Worm (Caenorhabditis elegans) whole organism, L3 larva: ENCODE results near the gene tag-77.

Experiments
- R02D3.7 ChIP-seq: fragments of 150-350 bp; optimal IDR thresholded peaks from 2 replicates; lab custom pipeline; 2014; ENCODE audit warnings: missing biosample characterization, missing genetic modification characterization
- ZK546.5 ChIP-seq: sonication (generic microtip); optimal IDR thresholded peaks from 2 replicates; lab custom pipeline; 2017; ENCODE audit warnings: missing biosample characterization, missing genetic modification characterization
- aly-2 ChIP-seq: fragments of 150-350 bp; optimal IDR thresholded peaks from 2 replicates; lab custom pipeline; 2014; ENCODE audit warnings: missing biosample characterization, missing genetic modification characterization
- ama-1 ChIP-seq: fragments of 150-350 bp; optimal IDR thresholded peaks from 2 replicates; lab custom pipeline; 2018
- ceh-16 ChIP-seq: sonication (generic microtip); optimal IDR thresholded peaks from 2 replicates; lab custom pipeline; 2017; ENCODE audit warnings: missing biosample characterization, missing genetic modification characterization
- ceh-28 ChIP-seq: fragments of 150-350 bp; optimal IDR thresholded peaks from 2 replicates; lab custom pipeline; 2014; ENCODE audit warnings: missing biosample characterization, missing genetic modification reagents, missing genetic modification characterization
- ceh-82 ChIP-seq: fragments of 150-350 bp; optimal IDR thresholded peaks from 2 replicates; lab custom pipeline; 2014; ENCODE audit warnings: missing biosample characterization, missing genetic modification characterization
- ceh-9 ChIP-seq: sonication (generic microtip); optimal IDR thresholded peaks from 2 replicates; lab custom pipeline; 2018; ENCODE audit warnings: missing biosample characterization, missing genetic modification characterization
- daf-12 ChIP-seq: fragments of 150-350 bp; optimal IDR thresholded peaks from 2 replicates; lab custom pipeline; 2014; ENCODE audit warnings: missing biosample characterization, missing genetic modification reagents, missing genetic modification characterization
- egl-27 ChIP-seq: sonication (generic microtip); optimal IDR thresholded peaks from 4 replicates; lab custom pipeline; 2017; ENCODE audit warnings: missing biosample characterization, missing genetic modification reagents, missing genetic modification characterization
- egl-5 ChIP-seq: fragments of 150-350 bp; optimal IDR thresholded peaks from 2 replicates; lab custom pipeline; 2017; ENCODE audit warnings: missing biosample characterization, missing genetic modification reagents, missing genetic modification characterization, inconsistent platforms
- elt-1 ChIP-seq: fragments of 150-350 bp; optimal IDR thresholded peaks from 2 replicates; lab custom pipeline; 2014; ENCODE audit warnings: missing biosample characterization, missing genetic modification characterization
- elt-2 ChIP-seq: sonication (generic microtip); optimal IDR thresholded peaks from 2 replicates; lab custom pipeline; 2016; ENCODE audit warnings: missing genetic modification reagents, mild to moderate bottlenecking, missing genetic modification characterization, missing compliant biosample characterization
- elt-3 ChIP-seq, 3 experiments: fragments of 150-350 bp in 1 of 3; sonication (generic microtip) in 2 of 3; optimal IDR thresholded peaks; 2 replicates in 2 of 3; 4 replicates in 1 of 3; lab custom pipeline; 2014 to 2017; ENCODE audit warnings: missing biosample characterization in 3 of 3, missing genetic modification characterization in 3 of 3
- eor-1 ChIP-seq, 2 experiments: fragments of 150-350 bp; optimal IDR thresholded peaks; 2 replicates each; lab custom pipeline; 2014 to 2018; ENCODE audit warnings: missing biosample characterization in 2 of 2, missing genetic modification characterization in 2 of 2
- fkh-10 ChIP-seq: sonication (generic microtip); optimal IDR thresholded peaks from 2 replicates; lab custom pipeline; 2017; ENCODE audit warnings: missing biosample characterization, missing genetic modification reagents, missing genetic modification characterization
- fkh-2 ChIP-seq: fragments of 150-350 bp; optimal IDR thresholded peaks from 2 replicates; lab custom pipeline; 2014; ENCODE audit warnings: missing biosample characterization, missing genetic modification reagents, missing genetic modification characterization
- fos-1 ChIP-seq: fragments of 150-350 bp; optimal IDR thresholded peaks from 2 replicates; lab custom pipeline; 2014; ENCODE audit warnings: missing biosample characterization, missing genetic modification characterization
- hmg-11 ChIP-seq: sonication (generic microtip); optimal IDR thresholded peaks from 2 replicates; lab custom pipeline; 2016; ENCODE audit warnings: missing genetic modification characterization, missing compliant biosample characterization
- lin-15B ChIP-seq: fragments of 150-350 bp; optimal IDR thresholded peaks from 2 replicates; lab custom pipeline; 2014; ENCODE audit warnings: missing biosample characterization, missing genetic modification characterization
- lin-39 ChIP-seq: fragments of 150-350 bp; optimal IDR thresholded peaks from 2 replicates; lab custom pipeline; 2018; ENCODE audit warnings: missing biosample characterization, missing genetic modification reagents, missing genetic modification characterization
- lsy-12 ChIP-seq: sonication (generic microtip); optimal IDR thresholded peaks from 2 replicates; lab custom pipeline; 2016; ENCODE audit warnings: mild to moderate bottlenecking, missing genetic modification characterization, missing compliant biosample characterization
- mdl-1 ChIP-seq: fragments of 150-350 bp; optimal IDR thresholded peaks from 2 replicates; lab custom pipeline; 2014; ENCODE audit warnings: missing biosample characterization, missing genetic modification characterization
- mml-1 ChIP-seq: fragments of 150-350 bp; sonication (generic microtip); optimal IDR thresholded peaks from 3 replicates; lab custom pipeline; 2014; ENCODE audit warnings: missing biosample characterization, missing genetic modification characterization
- nfya-1 ChIP-seq: sonication (generic microtip); optimal IDR thresholded peaks from 2 replicates; lab custom pipeline; 2017; ENCODE audit warnings: missing genetic modification characterization, mild to moderate bottlenecking, missing compliant biosample characterization, antibody characterized with exemption, moderate library complexity; ENCODE audit not compliant: insufficient read depth
- nhr-11 ChIP-seq: fragments of 150-350 bp; optimal IDR thresholded peaks from 2 replicates; lab custom pipeline; 2014; ENCODE audit warnings: missing biosample characterization, missing genetic modification characterization
- nhr-23 ChIP-seq: fragments of 150-350 bp; optimal IDR thresholded peaks from 2 replicates; lab custom pipeline; 2014; ENCODE audit warnings: missing biosample characterization, missing genetic modification reagents, missing genetic modification characterization
- nhr-237 ChIP-seq: fragments of 150-350 bp; optimal IDR thresholded peaks from 2 replicates; lab custom pipeline; 2014; ENCODE audit warnings: missing biosample characterization, missing genetic modification characterization
- nhr-25 ChIP-seq: sonication (generic microtip); optimal IDR thresholded peaks from 2 replicates; lab custom pipeline; 2017; ENCODE audit warnings: missing biosample characterization, missing genetic modification characterization
- nhr-28 ChIP-seq: fragments of 150-350 bp; optimal IDR thresholded peaks from 2 replicates; lab custom pipeline; 2014; ENCODE audit warnings: missing biosample characterization, missing genetic modification characterization
- nhr-43 ChIP-seq: sonication (generic microtip); optimal IDR thresholded peaks from 2 replicates; lab custom pipeline; 2016; ENCODE audit warnings: mild to moderate bottlenecking, missing genetic modification characterization, missing compliant biosample characterization; ENCODE audit not compliant: poor library complexity, severe bottlenecking
- nhr-67 ChIP-seq: fragments of 150-350 bp; optimal IDR thresholded peaks from 2 replicates; lab custom pipeline; 2014; ENCODE audit warnings: missing biosample characterization, missing genetic modification characterization
- nhr-76 ChIP-seq: fragments of 150-350 bp; sonication (generic microtip); optimal IDR thresholded peaks from 5 replicates; lab custom pipeline; 2014; ENCODE audit warnings: missing biosample characterization, missing genetic modification characterization
- nhr-77 ChIP-seq: fragments of 150-350 bp; optimal IDR thresholded peaks from 2 replicates; lab custom pipeline; 2014; ENCODE audit warnings: missing biosample characterization, missing genetic modification characterization
- pha-4 ChIP-seq: fragments of 150-350 bp; optimal IDR thresholded peaks from 2 replicates; lab custom pipeline; 2014; ENCODE audit warnings: missing biosample characterization, missing genetic modification reagents, missing genetic modification characterization
- pqm-1 ChIP-seq: fragments of 150-350 bp; optimal IDR thresholded peaks from 2 replicates; lab custom pipeline; 2017; ENCODE audit warnings: missing biosample characterization, missing genetic modification characterization, inconsistent platforms
- sea-2 ChIP-seq: fragments of 150-350 bp; sonication (generic microtip); optimal IDR thresholded peaks from 4 replicates; lab custom pipeline; 2014; ENCODE audit warnings: missing biosample characterization, missing genetic modification reagents, missing genetic modification characterization
- tbx-2 ChIP-seq: sonication (generic microtip); optimal IDR thresholded peaks from 2 replicates; lab custom pipeline; 2016; ENCODE audit warnings: mild to moderate bottlenecking, missing genetic modification characterization, missing compliant biosample characterization
- unc-39 ChIP-seq: sonication (generic microtip); optimal IDR thresholded peaks from 4 replicates; lab custom pipeline; 2017; ENCODE audit warnings: missing biosample characterization, missing genetic modification characterization
- unc-62 ChIP-seq: fragments of 150-350 bp; sonication (generic microtip); optimal IDR thresholded peaks from 4 replicates; lab custom pipeline; 2014; ENCODE audit warnings: missing biosample characterization, missing genetic modification reagents, missing genetic modification characterization
- zag-1 ChIP-seq: fragments of 150-350 bp; optimal IDR thresholded peaks from 2 replicates; lab custom pipeline; 2014; ENCODE audit warnings: missing biosample characterization, missing genetic modification characterization
- ztf-11 ChIP-seq: fragments of 150-350 bp; optimal IDR thresholded peaks from 2 replicates; lab custom pipeline; 2014; ENCODE audit warnings: missing biosample characterization, missing genetic modification characterization
- ztf-4 ChIP-seq: fragments of 150-350 bp; optimal IDR thresholded peaks from 2 replicates; lab custom pipeline; 2014; ENCODE audit warnings: missing biosample characterization, missing genetic modification characterization

Gene tag-77

ce11 chrIV:8530042-8531027, 20.0 kb upstream of the tag-77 start (continued):
- TF ChIP-seq fkh-2 (tag; lab: Kevin White, UChicago), result no peak
- TF ChIP-seq daf-12 (tag; lab: Kevin White, UChicago), result no peak
- TF ChIP-seq R02D3.7 (tag; lab: Kevin White, UChicago), result no peak
- TF ChIP-seq unc-62 (GFP tag; lab: Kevin White, UChicago), result peak; percentile 69
- TF ChIP-seq nfya-1, result no peak
- no peak for TF ChIP-seq sea-2 (GFP tag; lab: Kevin White, UChicago)
- peak; percentile 45 for TF ChIP-seq ztf-4 (tag; lab: Kevin White, UChicago)
- TF ChIP-seq tbx-2 (tag; lab: Kevin White, UChicago), result no peak
- no peak for TF ChIP-seq hmg-11 (tag; lab: Kevin White, UChicago)
- TF ChIP-seq zag-1 (tag; lab: Kevin White, UChicago), result no peak
- no peak for TF ChIP-seq nhr-237 (tag; lab: Kevin White, UChicago)
- no peak for TF ChIP-seq nhr-76 (tag; lab: Kevin White, UChicago)
- no peak for TF ChIP-seq ztf-11 (tag; lab: Kevin White, UChicago)
- TF ChIP-seq ama-1 (lab: Kevin White, UChicago), result no peak
- peak; percentile 60 for TF ChIP-seq pha-4
- no peak for TF ChIP-seq ZK546.5 (tag; lab: Kevin White, UChicago)
- TF ChIP-seq ceh-16, result no peak

- TF ChIP-seq nhr-25 (tag; lab: Kevin White, UChicago) (peak; percentile 92), tbx-2 (tag; lab: Kevin White, UChicago) (peak; percentile 41), nfya-1 (peak; percentile 9), ama-1 (lab: Kevin White, UChicago) (peak; percentile 36), mdl-1 (tag; lab: Kevin White, UChicago) (peak; percentile 35), nhr-43 (tag; lab: Kevin White, UChicago) (peak; percentile 96), egl-27 (tag; lab: Kevin White, UChicago) (no peak), daf-12 (tag; lab: Kevin White, UChicago) (peak; percentile 18), fkh-10 (GFP tag; lab: Kevin White, UChicago) (no peak), nhr-23 (tag; lab: Kevin White, UChicago) (peak; percentile 95), lsy-12 (tag; lab: Kevin White, UChicago) (peak; percentile 55), elt-3 (tag; optimal IDR thresholded peaks at IDR 0.05; lab: Kevin White, UChicago) (peak in 1 of 3 experiments; percentile 22), lin-15B (tag; lab: Kevin White, UChicago) (no peak)
These were observed 18.7 kb upstream of the tag-77 start for ce11 chrIV:8529039-8529438.

- TF ChIP-seq lin-15B (tag; lab: Kevin White, UChicago), result no peak
- TF ChIP-seq aly-2 (tag; lab: Kevin White, UChicago), result no peak
- TF ChIP-seq tbx-2 (tag; lab: Kevin White, UChicago), result no peak
- no peak for TF ChIP-seq daf-12 (tag; lab: Kevin White, UChicago)
- TF ChIP-seq nhr-28 (tag; lab: Kevin White, UChicago), result no peak
- no peak for TF ChIP-seq zag-1 (tag; lab: Kevin White, UChicago)
- TF ChIP-seq nhr-43 (tag; lab: Kevin White, UChicago), result peak; percentile 87
- TF ChIP-seq ceh-9 (tag; lab: Kevin White, UChicago), result no peak
- no peak for TF ChIP-seq fkh-2 (tag; lab: Kevin White, UChicago)
- TF ChIP-seq nhr-25 (tag; lab: Kevin White, UChicago), result peak; percentile 32
- no peak for TF ChIP-seq unc-39
- peak; percentile 12 for TF ChIP-seq mdl-1 (tag; lab: Kevin White, UChicago)
- no peak for TF ChIP-seq nhr-77
- TF ChIP-seq ztf-4 (tag; lab: Kevin White, UChicago), result no peak
- no peak for TF ChIP-seq lsy-12 (tag; lab: Kevin White, UChicago)
- TF ChIP-seq egl-5 (tag; lab: Kevin White, UChicago), result no peak
- no peak for TF ChIP-seq ceh-16
- TF ChIP-seq lin-39 (tag; lab: Kevin White, UChicago), result no peak
- TF ChIP-seq ama-1 (lab: Kevin White, UChicago), result no peak
- TF ChIP-seq unc-62 (GFP tag; lab: Kevin White, UChicago), result peak; percentile 20
- TF ChIP-seq nfya-1, result peak; percentile 15
- TF ChIP-seq pqm-1 (tag; lab: Kevin White, UChicago), result peak; percentile 80
- no peak for TF ChIP-seq nhr-237 (tag; lab: Kevin White, UChicago)
- TF ChIP-seq fos-1 (tag; lab: Kevin White, UChicago), result no peak
- TF ChIP-seq elt-1 (tag; lab: Kevin White, UChicago), result no peak
- no peak for TF ChIP-seq elt-3 (tag; optimal IDR thresholded peaks at IDR 0.05; lab: Kevin White, UChicago)
- no peak for TF ChIP-seq ztf-11 (tag; lab: Kevin White, UChicago)
- TF ChIP-seq nhr-11 (tag; lab: Kevin White, UChicago), result no peak
- TF ChIP-seq hmg-11 (tag; lab: Kevin White, UChicago), result no peak
- TF ChIP-seq egl-27 (tag; lab: Kevin White, UChicago), result no peak
- no peak for TF ChIP-seq eor-1 (tag; optimal IDR thresholded peaks at IDR 0.05; lab: Kevin White, UChicago)
- TF ChIP-seq ZK546.5 (tag; lab: Kevin White, UChicago), result no peak
- TF ChIP-seq nhr-67 (tag; lab: Kevin White, UChicago), result no peak
- TF ChIP-seq elt-2 (tag; lab: Kevin White, UChicago), result peak; percentile 94
- no peak for TF ChIP-seq ceh-82 (tag; lab: Kevin White, UChicago)
- no peak for TF ChIP-seq ceh-28
- TF ChIP-seq mml-1, result no peak
- TF ChIP-seq pha-4, result peak; percentile 51
- TF ChIP-seq nhr-76 (tag; lab: Kevin White, UChicago), result no peak
These were observed 18.0 kb upstream of the tag-77 start for ce11 chrIV:8528345-8528744.
